Fruit fly (Drosophila melanogaster): ENCODE data around the gene CG42487.

DNA sequence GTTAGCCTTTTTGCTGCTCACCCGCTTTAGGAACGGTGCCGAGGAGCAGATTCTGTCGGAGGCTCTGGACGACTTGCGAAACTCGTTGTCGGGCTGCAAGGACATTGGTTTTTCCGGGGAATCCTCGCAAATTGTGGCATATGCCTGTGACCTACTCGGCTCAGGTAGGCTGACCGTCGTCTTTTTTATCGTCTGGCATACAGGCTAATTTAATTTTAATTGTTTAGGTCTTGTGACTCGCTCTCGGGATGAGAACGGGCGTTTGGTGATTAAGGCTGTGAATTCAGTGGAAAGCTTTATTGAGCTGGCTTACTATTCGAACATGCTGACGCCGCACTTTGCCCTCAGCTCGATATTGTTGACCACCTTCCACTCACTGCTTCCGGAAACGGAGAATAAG, 27.6 kb downstream of the CG42487 start:
- TF ChIP-seq Clk (GFP tag; optimal IDR thresholded peaks at IDR 0.05): no peak
- no peak for TF ChIP-seq CG14711 (tag; optimal IDR thresholded peaks at IDR 0.05)
- TF ChIP-seq CG1620 (GFP tag; optimal IDR thresholded peaks at IDR 0.05): no peak
- no peak for TF ChIP-seq Mnt (GFP tag; optimal IDR thresholded peaks at IDR 0.05)
- no peak for TF ChIP-seq tj (GFP tag; optimal IDR thresholded peaks at IDR 0.05)
- TF ChIP-seq bab1 (GFP tag; optimal IDR thresholded peaks at IDR 0.05): no peak
- TF ChIP-seq CG33017 (tag; optimal IDR thresholded peaks at IDR 0.05): no peak
- no peak for TF ChIP-seq toe (GFP tag; optimal IDR thresholded peaks at IDR 0.05)
- TF ChIP-seq CG7101 (tag; optimal IDR thresholded peaks at IDR 0.05): no peak
- TF ChIP-seq CG12768 (GFP tag; optimal IDR thresholded peaks at IDR 0.05): no peak
- TF ChIP-seq Crg-1 (GFP tag; optimal IDR thresholded peaks at IDR 0.05): no peak
- TF ChIP-seq Hr96 (GFP tag; optimal IDR thresholded peaks at IDR 0.05): no peak
